Worm (Caenorhabditis elegans) whole organism, L4 larva: ENCODE measurements around the gene rfl-1.

ENCODE experiments used
- D1046.2 ChIP-seq: fragments of 200-800 bp; sonication (Bioruptor generic); IDR thresholded peaks from 2 replicates; pipeline ENCODE4 v1.3.6; 2022; ENCODE audit warnings: missing genetic modification characterization, missing compliant biosample characterization
- F10B5.3 ChIP-seq: sonication (generic microtip); optimal IDR thresholded peaks from 2 replicates; lab custom pipeline; 2016; ENCODE audit warnings: mild to moderate bottlenecking, missing genetic modification characterization, missing compliant biosample characterization
- F26F4.8 ChIP-seq: fragments of 200-800 bp; sonication (Bioruptor generic); conservative IDR thresholded peaks from 2 replicates; pipeline ENCODE4 v1.3.6; 2022; ENCODE audit warnings: missing genetic modification characterization, missing compliant biosample characterization
- T20F7.1 ChIP-seq: fragments of 200-800 bp; sonication (Bioruptor generic); optimal IDR thresholded peaks from 2 replicates; lab custom pipeline; 2018; ENCODE audit warnings: mild to moderate bottlenecking, missing genetic modification characterization, missing compliant biosample characterization
- T26A8.4 ChIP-seq: fragments of 200-800 bp; sonication (Bioruptor generic); IDR thresholded peaks from 2 replicates; pipeline ENCODE4 v1.3.6; 2022; ENCODE audit warnings: missing genetic modification characterization, missing compliant biosample characterization
- aly-2 ChIP-seq: sonication (generic microtip); optimal IDR thresholded peaks from 2 replicates; lab custom pipeline; 2018; ENCODE audit warnings: missing biosample characterization, missing genetic modification characterization
- ama-1 ChIP-seq: fragments of 150-350 bp; optimal IDR thresholded peaks from 2 replicates; lab custom pipeline; 2014; ENCODE audit warnings: inconsistent platforms, mixed read lengths
- daf-12 ChIP-seq: fragments of 150-350 bp; optimal IDR thresholded peaks from 2 replicates; lab custom pipeline; 2014; ENCODE audit warnings: missing biosample characterization, missing genetic modification reagents, missing genetic modification characterization
- daf-16 ChIP-seq, 3 experiments: sonication (generic microtip); optimal IDR thresholded peaks; 2 replicates each; lab custom pipeline; 2016 to 2017; ENCODE audit warnings: missing genetic modification characterization in 3 of 3, missing genetic modification reagents in 3 of 3, mild to moderate bottlenecking in 2 of 3, missing compliant biosample characterization in 2 of 3, missing biosample characterization in 1 of 3, moderate library complexity in 1 of 3
- daf-19 ChIP-seq: fragments of 200-800 bp; sonication (Bioruptor generic); conservative IDR thresholded peaks from 2 replicates; pipeline ENCODE4 v1.3.6; 2022; ENCODE audit warnings: missing genetic modification characterization, missing compliant biosample characterization
- daf-8 ChIP-seq: fragments of 200-800 bp; sonication (Bioruptor generic); IDR thresholded peaks from 2 replicates; pipeline ENCODE4 v1.3.6; 2022; ENCODE audit warnings: missing genetic modification characterization, missing compliant biosample characterization
- dpl-1 ChIP-seq: fragments of 150-350 bp; optimal IDR thresholded peaks from 2 replicates; lab custom pipeline; 2014; ENCODE audit warnings: missing biosample characterization, missing genetic modification reagents, missing genetic modification characterization
- duxl-1 ChIP-seq: sonication (generic microtip); optimal IDR thresholded peaks from 2 replicates; lab custom pipeline; 2016; ENCODE audit warnings: mild to moderate bottlenecking, missing genetic modification characterization, moderate library complexity, missing compliant biosample characterization; ENCODE audit not compliant: poor library complexity
- egl-43 ChIP-seq: fragments of 200-800 bp; sonication (Bioruptor generic); IDR thresholded peaks from 2 replicates; pipeline ENCODE4 v1.3.6; 2022; ENCODE audit warnings: missing genetic modification reagents, missing genetic modification characterization, missing compliant biosample characterization
- hlh-30 ChIP-seq: sonication (generic microtip); optimal IDR thresholded peaks from 2 replicates; lab custom pipeline; 2017; ENCODE audit warnings: antibody characterized with exemption, mild to moderate bottlenecking, missing genetic modification characterization, missing compliant biosample characterization; ENCODE audit not compliant: insufficient read depth
- hmg-1.1 ChIP-seq: fragments of 200-800 bp; sonication (Bioruptor generic); IDR thresholded peaks from 2 replicates; pipeline ENCODE4 v1.3.6; 2022; ENCODE audit warnings: missing genetic modification reagents, missing genetic modification characterization, missing compliant biosample characterization
- lin-38 ChIP-seq: fragments of 200-800 bp; sonication (Bioruptor generic); IDR thresholded peaks from 2 replicates; pipeline ENCODE4 v1.3.6; 2022; ENCODE audit warnings: missing genetic modification reagents, missing genetic modification characterization, missing compliant biosample characterization
- lsy-2 ChIP-seq, 2 experiments: fragments of 150-350 bp in 1 of 2; sonication (generic microtip) in 1 of 2; optimal IDR thresholded peaks; 2 replicates each; lab custom pipeline; 2014 to 2017; ENCODE audit warnings: missing biosample characterization in 2 of 2, missing genetic modification characterization in 2 of 2
- mep-1 ChIP-seq: fragments of 150-350 bp; sonication (generic microtip); optimal IDR thresholded peaks from 3 replicates; lab custom pipeline; 2014; ENCODE audit warnings: missing biosample characterization, missing genetic modification characterization
- mes-2 ChIP-seq: sonication (generic microtip); optimal IDR thresholded peaks from 2 replicates; lab custom pipeline; 2016; ENCODE audit warnings: missing genotype, mild to moderate bottlenecking, missing genetic modification characterization, missing compliant biosample characterization; ENCODE audit not compliant: poor library complexity, severe bottlenecking
- nhr-237 ChIP-seq: sonication (generic microtip); optimal IDR thresholded peaks from 2 replicates; lab custom pipeline; 2017; ENCODE audit warnings: missing biosample characterization, missing genetic modification characterization
- nhr-28 ChIP-seq: fragments of 150-350 bp; optimal IDR thresholded peaks from 2 replicates; lab custom pipeline; 2014; ENCODE audit warnings: missing biosample characterization, missing genetic modification characterization
- nhr-41 ChIP-seq: fragments of 200-800 bp; sonication (Bioruptor generic); IDR thresholded peaks from 2 replicates; pipeline ENCODE4 v1.3.6; 2022; ENCODE audit warnings: missing genetic modification reagents, missing genetic modification characterization, missing compliant biosample characterization
- nhr-48 ChIP-seq: sonication (generic microtip); optimal IDR thresholded peaks from 2 replicates; lab custom pipeline; 2016; ENCODE audit warnings: mild to moderate bottlenecking, missing genetic modification characterization, missing compliant biosample characterization
- pha-4 ChIP-seq, 2 experiments: fragments of 150-350 bp in 1 of 2; fragments of 200-800 bp in 1 of 2; sonication (Bioruptor generic) in 1 of 2; IDR thresholded peaks in 1 of 2; optimal IDR thresholded peaks in 1 of 2; 2 replicates each; pipeline versions ENCODE4 v1.3.6 to Lab custom; 2014 to 2022; ENCODE audit warnings: missing genetic modification characterization in 2 of 2, missing genetic modification reagents in 2 of 2, missing biosample characterization in 1 of 2, missing compliant biosample characterization in 1 of 2
- php-3 ChIP-seq: fragments of 200-800 bp; sonication (Bioruptor generic); IDR thresholded peaks from 2 replicates; pipeline ENCODE4 v1.3.6; 2022; ENCODE audit warnings: missing genetic modification reagents, missing genetic modification characterization, missing compliant biosample characterization
- pqm-1 ChIP-seq: sonication (generic microtip); optimal IDR thresholded peaks from 2 replicates; lab custom pipeline; 2017; ENCODE audit warnings: missing biosample characterization, missing genetic modification characterization
- skn-1 ChIP-seq: fragments of 150-350 bp; optimal IDR thresholded peaks from 2 replicates; lab custom pipeline; 2014; ENCODE audit warnings: missing biosample characterization, missing genetic modification characterization
- snpc-1.2 ChIP-seq: fragments of 200-800 bp; sonication (Bioruptor generic); IDR thresholded peaks from 2 replicates; pipeline ENCODE4 v1.3.6; 2022; ENCODE audit warnings: missing genetic modification reagents, missing genetic modification characterization, missing compliant biosample characterization
- spr-3 ChIP-seq: fragments of 200-800 bp; sonication (Bioruptor generic); optimal IDR thresholded peaks from 2 replicates; lab custom pipeline; 2018; ENCODE audit warnings: mild to moderate bottlenecking, missing genetic modification characterization, missing compliant biosample characterization
- zag-1 ChIP-seq: fragments of 150-350 bp; optimal IDR thresholded peaks from 2 replicates; lab custom pipeline; 2014; ENCODE audit warnings: missing biosample characterization, missing genetic modification characterization
- zfp-3 ChIP-seq: fragments of 200-800 bp; sonication (Bioruptor generic); conservative IDR thresholded peaks from 2 replicates; pipeline ENCODE4 v1.3.6; 2022; ENCODE audit warnings: missing genetic modification reagents, missing genetic modification characterization, missing compliant biosample characterization
- zip-11 ChIP-seq: fragments of 200-800 bp; sonication (Bioruptor generic); IDR thresholded peaks from 2 replicates; pipeline ENCODE4 v1.3.6; 2022; ENCODE audit warnings: missing genetic modification characterization, missing compliant biosample characterization

The rfl-1 gene

DNA sequence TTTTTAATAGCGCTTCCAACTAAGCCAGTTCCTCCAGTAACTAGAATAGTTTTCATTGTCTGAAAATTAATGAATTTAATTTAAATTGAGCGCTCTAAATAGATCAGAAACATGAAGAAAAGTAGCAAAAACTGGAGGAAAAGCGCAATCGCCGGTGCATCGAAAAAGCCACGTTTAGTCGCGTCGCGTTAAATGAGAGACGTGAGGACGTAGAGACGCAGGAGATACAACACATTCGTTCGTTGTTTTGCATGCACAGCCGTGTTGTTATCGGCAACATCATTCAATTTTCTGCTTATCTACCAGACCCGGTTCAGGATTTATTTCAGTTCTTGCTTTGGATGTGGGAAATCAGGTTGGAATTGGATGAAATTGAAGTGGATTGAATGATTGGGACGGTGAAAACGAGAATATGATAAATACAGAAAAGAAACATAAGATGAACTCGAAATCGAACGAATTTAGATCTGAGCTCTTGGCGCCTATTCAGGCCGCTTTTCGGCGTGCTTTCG lies 46.4 kb downstream of the rfl-1 start, which contains the start of gene ger-1 (continued):
- TF ChIP-seq daf-19: no peak
- TF ChIP-seq, all 104 proteins: peak for 2

DNA sequence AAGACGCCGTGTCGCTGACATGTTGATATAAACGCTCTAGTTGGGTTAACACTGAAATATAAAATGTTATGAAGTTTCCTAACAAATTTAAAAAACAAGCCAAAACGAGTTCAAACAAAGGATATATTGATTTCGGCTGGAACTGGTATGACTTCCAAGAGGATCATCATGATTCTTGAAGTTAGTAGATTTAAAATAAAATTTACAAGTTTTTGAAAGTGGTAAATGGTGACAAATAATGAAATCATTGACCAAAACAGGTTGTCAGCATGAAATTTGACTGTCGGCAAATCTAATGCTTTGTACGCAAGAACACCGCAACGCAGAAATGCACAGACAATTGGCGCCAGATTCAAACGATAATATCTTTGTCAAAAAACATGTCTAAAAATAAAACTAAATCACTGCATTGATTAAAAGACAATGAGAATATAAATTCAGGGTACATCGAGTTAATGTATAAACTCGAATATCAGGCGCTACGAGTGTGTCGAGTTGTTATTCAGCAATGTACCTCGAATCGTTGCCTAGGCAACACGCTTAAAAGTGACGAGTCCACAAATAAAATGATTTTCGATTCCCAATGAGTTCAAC lies 47.6 kb downstream of the rfl-1 start, which contains the start of the genes ubc-18 and R01H2.8:
ubc-18 (minus strand) TSS at position 51 of the 594 bp plus-strand sequence.
R01H2.8 (plus strand) TSS at position 544 of the 594 bp plus-strand sequence.
- no peak for TF ChIP-seq daf-16 (GFP tag; optimal IDR thresholded peaks at IDR 0.05; lab: Kevin White, UChicago)
- TF ChIP-seq daf-16 (tag; optimal IDR thresholded peaks at IDR 0.05; lab: Kevin White, UChicago): peak; percentile 48
- no peak for TF ChIP-seq php-3 (GFP tag; lab: Robert Waterston, UW)
- no peak for TF ChIP-seq D1046.2 (GFP tag; lab: Robert Waterston, UW)
- peak; percentile 16 for TF ChIP-seq hlh-30 (tag; lab: Kevin White, UChicago)
- TF ChIP-seq zfp-3 (GFP tag; lab: Robert Waterston, UW): no peak
- no peak for TF ChIP-seq hmg-1.1 (GFP tag; lab: Robert Waterston, UW)
- no peak for TF ChIP-seq daf-8 (GFP tag; lab: Robert Waterston, UW)
- peak; percentile 53 for TF ChIP-seq lin-38
- peak; percentile 5 for TF ChIP-seq mep-1 (tag; lab: Kevin White, UChicago)
- peak in 1 of 2 experiments; percentile 63 for TF ChIP-seq lsy-2 (tag; optimal IDR thresholded peaks at IDR 0.05; lab: Kevin White, UChicago)
- TF ChIP-seq nhr-48 (tag; lab: Kevin White, UChicago): no peak
- TF ChIP-seq snpc-1.2 (GFP tag; lab: Robert Waterston, UW): no peak
- no peak for TF ChIP-seq pha-4 (GFP tag; IDR thresholded peaks at IDR 0.05; lab: Robert Waterston, UW)
- no peak for TF ChIP-seq pha-4 (tag; optimal IDR thresholded peaks at IDR 0.05; lab: Kevin White, UChicago)
- no peak for TF ChIP-seq ama-1
- no peak for TF ChIP-seq daf-12 (tag; lab: Kevin White, UChicago)
- TF ChIP-seq aly-2 (tag; lab: Kevin White, UChicago): no peak
- TF ChIP-seq mes-2 (tag; lab: Kevin White, UChicago): peak; percentile 62
- TF ChIP-seq nhr-237 (tag; lab: Kevin White, UChicago): no peak
- no peak for TF ChIP-seq spr-3 (GFP tag; lab: Kevin White, UChicago)
- TF ChIP-seq F10B5.3: no peak
- TF ChIP-seq T20F7.1 (GFP tag; lab: Kevin White, UChicago): peak; percentile 20
- peak; percentile 91 for TF ChIP-seq dpl-1 (GFP tag; lab: Kevin White, UChicago)
- no peak for TF ChIP-seq nhr-41

ce11 chrIII:7069981-7070380 lies 49.0 kb downstream of the rfl-1 start, which contains the start of gene tmem-17:
tmem-17 (plus strand) TSS chrIII:7070281.
- TF ChIP-seq zag-1 (tag; lab: Kevin White, UChicago) (no peak), F26F4.8 (GFP tag; lab: Robert Waterston, UW) (no peak), skn-1 (tag; lab: Kevin White, UChicago) (no peak), pqm-1 (no peak), ama-1 (no peak), zip-11 (GFP tag; lab: Robert Waterston, UW) (no peak), nhr-48 (tag; lab: Kevin White, UChicago) (no peak), daf-12 (tag; lab: Kevin White, UChicago) (no peak), nhr-28 (tag; lab: Kevin White, UChicago) (no peak), T26A8.4 (GFP tag; lab: Robert Waterston, UW) (no peak), duxl-1 (tag; lab: Kevin White, UChicago) (no peak), mep-1 (tag; lab: Kevin White, UChicago) (no peak), php-3 (GFP tag; lab: Robert Waterston, UW) (no peak), egl-43 (GFP tag; lab: Robert Waterston, UW) (no peak)
